Fruit fly (Drosophila melanogaster): ENCODE results near the gene Nhe2.

Gene Nhe2

dm6 chr2L:21142972-21143385 lies 38.6 kb downstream of the Nhe2 start, which contains the start of gene pths (continued):
- TF ChIP-seq CG18599 (GFP tag; optimal IDR thresholded peaks at IDR 0.05) (no peak), Dp (GFP tag; optimal IDR thresholded peaks at IDR 0.05) (peak; percentile 23), kni (GFP tag; optimal IDR thresholded peaks at IDR 0.05) (no peak), zen2 (GFP tag; IDR thresholded peaks at IDR 0.05; ENCODE audit: partially characterized antibody) (no peak; the same call in 2 of the 3 replicates), Hr3 (GFP tag; optimal IDR thresholded peaks at IDR 0.05) (peak; percentile 88), CG43689 (GFP tag; IDR thresholded peaks at IDR 0.05) (no peak), klu (GFP tag; IDR thresholded peaks at IDR 0.05) (peak; percentile 11; the same call in 1 of the 2 replicates), CG13287 (GFP tag; IDR thresholded peaks at IDR 0.05; ENCODE audit: partially characterized antibody) (peak; percentile 78), tgo (GFP tag; IDR thresholded peaks at IDR 0.05) (0 out of 3 replicates have a peak, but pooled peaks have one; percentile 25), slbo (GFP tag; IDR thresholded peaks at IDR 0.05) (peak; percentile 75), mld (GFP tag; IDR thresholded peaks at IDR 0.05; ENCODE audit: partially characterized antibody) (no peak; the same call in 2 of the 3 replicates), MBD-R2 (GFP tag; IDR thresholded peaks at IDR 0.05) (peak; percentile 39), CG8388 (GFP tag; optimal IDR thresholded peaks at IDR 0.05) (no peak), unc-4 (GFP tag; IDR thresholded peaks at IDR 0.05; ENCODE audit: partially characterized antibody) (peak; percentile 74), sc (optimal IDR thresholded peaks at IDR 0.05) (no peak), sc (GFP tag; optimal IDR thresholded peaks at IDR 0.05) (no peak), Sox102F (GFP tag; optimal IDR thresholded peaks at IDR 0.05) (no peak), gsb-n (tag; optimal IDR thresholded peaks at IDR 0.05) (no peak), chinmo (GFP tag; IDR thresholded peaks at IDR 0.05; ENCODE audit: partially characterized antibody) (no peak), CG2129 (GFP tag; IDR thresholded peaks at IDR 0.05; ENCODE audit: partially characterized antibody) (peak; percentile 72), mam (GFP tag; optimal IDR thresholded peaks at IDR 0.05) (peak; percentile 79), ase (GFP tag; IDR thresholded peaks at IDR 0.05) (no peak; the same call in 1 of the 3 replicates), CG30403 (GFP tag; optimal IDR thresholded peaks at IDR 0.05) (peak; percentile 64), hbn (GFP tag; IDR thresholded peaks at IDR 0.05; ENCODE audit: partially characterized antibody) (peak; percentile 79), Dref (GFP tag; IDR thresholded peaks at IDR 0.05) (peak; percentile 90), usp (GFP tag; optimal IDR thresholded peaks at IDR 0.05) (no peak), Rfx (GFP tag; IDR thresholded peaks at IDR 0.05) (peak; percentile 77), ci (GFP tag; IDR thresholded peaks at IDR 0.05) (no peak), nerfin-2 (GFP tag; IDR thresholded peaks at IDR 0.05; ENCODE audit: partially characterized antibody) (peak; percentile 74), Oaz (GFP tag; IDR thresholded peaks at IDR 0.05) (no peak), sug (tag; optimal IDR thresholded peaks at IDR 0.05) (peak; percentile 50), stc (GFP tag; IDR thresholded peaks at IDR 0.05) (no peak), ssp (GFP tag; IDR thresholded peaks at IDR 0.05) (peak; percentile 99), CG34224 (GFP tag; IDR thresholded peaks at IDR 0.05; ENCODE audit: partially characterized antibody) (peak; percentile 75), sr (GFP tag; IDR thresholded peaks at IDR 0.05) (no peak), CG15514 (GFP tag; optimal IDR thresholded peaks at IDR 0.05) (peak; percentile 72), ranshi (GFP tag; IDR thresholded peaks at IDR 0.05) (0 out of 2 replicates have a peak, but pooled peaks have one; percentile 41), CG10267 (tag; optimal IDR thresholded peaks at IDR 0.05) (peak; percentile 48), Hr39 (optimal IDR thresholded peaks at IDR 0.05) (no peak), CG14965 (GFP tag; optimal IDR thresholded peaks at IDR 0.05; ENCODE audit: borderline replicate concordance) (no peak), Bgb (GFP tag; IDR thresholded peaks at IDR 0.05; ENCODE audit: partially characterized antibody) (peak; percentile 89), oc (tag; optimal IDR thresholded peaks at IDR 0.05) (no peak), CG16863 (GFP tag; optimal IDR thresholded peaks at IDR 0.05) (no peak), cato (GFP tag; optimal IDR thresholded peaks at IDR 0.05; ENCODE audit: borderline replicate concordance) (no peak), CG33213 (GFP tag; optimal IDR thresholded peaks at IDR 0.05) (peak; percentile 36), CG12104 (GFP tag; optimal IDR thresholded peaks at IDR 0.05) (no peak), al (GFP tag; IDR thresholded peaks at IDR 0.05) (no peak), CG17361 (GFP tag; IDR thresholded peaks at IDR 0.05) (peak; percentile 44; the same call in 2 of the 3 replicates), Deaf1 (tag; optimal IDR thresholded peaks at IDR 0.05) (no peak), CG9797 (GFP tag; optimal IDR thresholded peaks at IDR 0.05) (peak; percentile 8)

All from whole organism, embryonic.